Worm (Caenorhabditis elegans): ENCODE measurements around the gene C27A7.5.

The C27A7.5 gene

ce11 chrV:12190943-12191569 lies 28.9 kb upstream of the C27A7.5 start, which contains the start of gene dpy-30 (continued):
- no peak for TF ChIP-seq unc-39 (tag; optimal IDR thresholded peaks at IDR 0.05)
- no peak for TF ChIP-seq blmp-1 (tag; optimal IDR thresholded peaks at IDR 0.05; ENCODE audit: insufficient read depth)
- no peak for TF ChIP-seq egl-27 (tag; optimal IDR thresholded peaks at IDR 0.05)
- no peak for TF ChIP-seq ceh-82 (tag; optimal IDR thresholded peaks at IDR 0.05)
- TF ChIP-seq peb-1 (tag; optimal IDR thresholded peaks at IDR 0.05): no peak
- no peak for TF ChIP-seq nhr-6 (tag; optimal IDR thresholded peaks at IDR 0.05)
- TF ChIP-seq elt-3 (tag; optimal IDR thresholded peaks at IDR 0.05): no peak
- TF ChIP-seq elt-1 (tag; optimal IDR thresholded peaks at IDR 0.05): no peak

- TF ChIP-seq nhr-6 (tag; optimal IDR thresholded peaks at IDR 0.05) (no peak), F13H6.1 (tag; optimal IDR thresholded peaks at IDR 0.05) (peak; percentile 51), R02D3.7 (tag; optimal IDR thresholded peaks at IDR 0.05) (no peak)
These were observed 26.7 kb upstream of the C27A7.5 start for ce11 chrV:12188830-12189229.

ce11 chrV:12187344-12187743 lies 25.2 kb upstream of the C27A7.5 start, which contains the start of gene ZK863.8:
Gene ZK863.8, minus strand, starts transcription at chrV:12187516.
- no peak for TF ChIP-seq peb-1 (tag; optimal IDR thresholded peaks at IDR 0.05)
- TF ChIP-seq sem-4 (tag; optimal IDR thresholded peaks at IDR 0.05): no peak
- peak; percentile 18 for TF ChIP-seq nhr-129 (tag; optimal IDR thresholded peaks at IDR 0.05)
- no peak for TF ChIP-seq ztf-4 (tag; optimal IDR thresholded peaks at IDR 0.05)
- TF ChIP-seq F13H6.1 (tag; optimal IDR thresholded peaks at IDR 0.05): peak; percentile 23
- no peak for TF ChIP-seq sma-3 (GFP tag; optimal IDR thresholded peaks at IDR 0.05)
- no peak for TF ChIP-seq nhr-237 (tag; optimal IDR thresholded peaks at IDR 0.05)

ce11 chrV:12184308-12184999 lies 22.3 kb upstream of the C27A7.5 start, which contains the start of gene srd-4:
Gene srd-4, plus strand, starts transcription at chrV:12184949.
- no peak for TF ChIP-seq nhr-23 (tag; optimal IDR thresholded peaks at IDR 0.05)
- no peak for TF ChIP-seq ceh-82 (tag; optimal IDR thresholded peaks at IDR 0.05)
- TF ChIP-seq lin-11 (tag; optimal IDR thresholded peaks at IDR 0.05): no peak
- TF ChIP-seq lin-13 (GFP tag; optimal IDR thresholded peaks at IDR 0.05): peak; percentile 1
- no peak for TF ChIP-seq nhr-25 (tag; optimal IDR thresholded peaks at IDR 0.05)
- TF ChIP-seq peb-1 (tag; optimal IDR thresholded peaks at IDR 0.05): no peak
- peak; percentile 25 for TF ChIP-seq snpc-4 (tag; optimal IDR thresholded peaks at IDR 0.05)
- TF ChIP-seq zag-1 (tag; optimal IDR thresholded peaks at IDR 0.05): no peak
- TF ChIP-seq ama-1 (optimal IDR thresholded peaks at IDR 0.05): no peak
- TF ChIP-seq mab-5 (tag; optimal IDR thresholded peaks at IDR 0.05): no peak
- peak; percentile 79 for TF ChIP-seq unc-55 (GFP tag; optimal IDR thresholded peaks at IDR 0.05)
- peak; percentile 21 to 74 for TF ChIP-seq lsy-2 (tag; optimal IDR thresholded peaks at IDR 0.05)
- TF ChIP-seq R02D3.7 (tag; optimal IDR thresholded peaks at IDR 0.05): no peak
- peak; percentile 95 for TF ChIP-seq gmeb-1 (tag; optimal IDR thresholded peaks at IDR 0.05)
- no peak for TF ChIP-seq aly-2 (tag; optimal IDR thresholded peaks at IDR 0.05)
- TF ChIP-seq nhr-77 (tag; optimal IDR thresholded peaks at IDR 0.05): no peak
- peak; percentile 50 for TF ChIP-seq C34F6.9 (tag; optimal IDR thresholded peaks at IDR 0.05)

ce11 chrV:12183854-12184253 lies 21.7 kb upstream of the C27A7.5 start, which contains the start of gene usip-1:
Gene usip-1, minus strand, starts transcription at chrV:12184194.
- TF ChIP-seq nhr-21 (tag; optimal IDR thresholded peaks at IDR 0.05) (no peak), F13H6.1 (tag; optimal IDR thresholded peaks at IDR 0.05) (no peak), nhr-11 (tag; optimal IDR thresholded peaks at IDR 0.05) (no peak), mab-5 (tag; optimal IDR thresholded peaks at IDR 0.05) (no peak), ztf-1 (GFP tag; conservative IDR thresholded peaks at IDR 0.05) (no peak), unc-62 (GFP tag; optimal IDR thresholded peaks at IDR 0.05) (no peak), dmd-4 (tag; optimal IDR thresholded peaks at IDR 0.05) (no peak), nhr-6 (tag; optimal IDR thresholded peaks at IDR 0.05) (no peak), C34F6.9 (tag; optimal IDR thresholded peaks at IDR 0.05) (no peak), ztf-4 (tag; optimal IDR thresholded peaks at IDR 0.05) (no peak), sem-4 (tag; optimal IDR thresholded peaks at IDR 0.05) (no peak)

All from whole organism, L2 larva.